Fruit fly (Drosophila melanogaster) whole organism, pupa: ENCODE measurements around the gene Nf-YC.
A peak's percentile ranks its signal among the peaks of the same experiment; 100 is the strongest.

Source experiments
- CG10348 ChIP-seq: fragments of 200-800 bp; sonication (Bioruptor generic); IDR thresholded peaks from 2 replicates; pipeline ENCODE4 v1.3.6; 2022; ENCODE audit warnings: missing biosample characterization, missing genetic modification characterization
- CG12605 ChIP-seq: fragments of 200-800 bp; sonication (Bioruptor generic); IDR thresholded peaks from 2 replicates; pipeline ENCODE4 v1.3.6; 2022; ENCODE audit warnings: missing biosample characterization, missing genetic modification characterization
- CG13204 ChIP-seq: fragments of 200-800 bp; sonication (Bioruptor generic); optimal IDR thresholded peaks from 2 replicates; lab custom pipeline; 2018; ENCODE audit warnings: missing biosample characterization, mild to moderate bottlenecking, missing genetic modification characterization, moderate library complexity
- CG14655 ChIP-seq: fragments of 200-800 bp; sonication (Bioruptor generic); optimal IDR thresholded peaks from 3 replicates; lab custom pipeline; 2017; ENCODE audit warnings: mild to moderate bottlenecking, missing biosample characterization, missing genetic modification reagents, missing genetic modification characterization
- CG15710 ChIP-seq: fragments of 200-800 bp; sonication (Bioruptor generic); optimal IDR thresholded peaks from 2 replicates; lab custom pipeline; 2018; ENCODE audit warnings: missing biosample characterization, mild to moderate bottlenecking, missing genetic modification characterization, moderate library complexity
- CG17806 ChIP-seq: fragments of 200-800 bp; sonication (Bioruptor generic); optimal IDR thresholded peaks from 2 replicates; lab custom pipeline; 2018; ENCODE audit warnings: missing biosample characterization, mild to moderate bottlenecking, missing genetic modification characterization, moderate library complexity
- CG32121 ChIP-seq: fragments of 200-800 bp; sonication (Bioruptor generic); IDR thresholded peaks from 2 replicates; pipeline ENCODE4 v1.3.6; 2022; ENCODE audit warnings: missing biosample characterization, missing genetic modification characterization
- CG34367 ChIP-seq: fragments of 200-800 bp; sonication (Bioruptor generic); optimal IDR thresholded peaks from 2 replicates; lab custom pipeline; 2018; ENCODE audit warnings: missing biosample characterization, mild to moderate bottlenecking, missing genetic modification characterization
- CG4496 ChIP-seq: fragments of 200-800 bp; sonication (Bioruptor generic); IDR thresholded peaks from 3 replicates; pipeline ENCODE4 v1.3.6; 2022; ENCODE audit warnings: missing biosample characterization, missing genetic modification characterization
- CG8159 ChIP-seq: fragments of 200-800 bp; sonication (Bioruptor generic); optimal IDR thresholded peaks from 3 replicates; lab custom pipeline; 2018; ENCODE audit warnings: missing biosample characterization, mild to moderate bottlenecking, missing genetic modification characterization, moderate library complexity
- CG8301 ChIP-seq: fragments of 200-800 bp; sonication (Bioruptor generic); optimal IDR thresholded peaks from 2 replicates; lab custom pipeline; 2018; ENCODE audit warnings: missing biosample characterization, mild to moderate bottlenecking, missing genetic modification characterization
- CG9948 ChIP-seq: fragments of 200-800 bp; sonication (Bioruptor generic); optimal IDR thresholded peaks from 2 replicates; lab custom pipeline; 2018; ENCODE audit warnings: missing biosample characterization, mild to moderate bottlenecking, missing genetic modification characterization, moderate library complexity
- D1 ChIP-seq: fragments of 200-800 bp; sonication (Bioruptor generic); optimal IDR thresholded peaks from 2 replicates; lab custom pipeline; 2018; ENCODE audit warnings: missing biosample characterization, mild to moderate bottlenecking, missing genetic modification characterization, moderate library complexity
- EcR ChIP-seq: fragments of 200-800 bp; sonication (Bioruptor generic); optimal IDR thresholded peaks from 3 replicates; lab custom pipeline; 2019; ENCODE audit warnings: missing biosample characterization, missing genetic modification characterization, mild to moderate bottlenecking, moderate library complexity, missing genetic modification reagents
- Ets98B ChIP-seq: fragments of 200-800 bp; sonication (Bioruptor generic); IDR thresholded peaks from 2 replicates; pipeline ENCODE4 v1.3.6; 2022; ENCODE audit warnings: missing biosample characterization, missing genetic modification characterization
- Pif1A ChIP-seq: fragments of 200-800 bp; sonication (Bioruptor generic); optimal IDR thresholded peaks from 3 replicates; lab custom pipeline; 2016; ENCODE audit warnings: missing biosample characterization, missing genetic modification characterization
- Pif1B ChIP-seq: fragments of 200-800 bp; sonication (Bioruptor generic); optimal IDR thresholded peaks from 3 replicates; lab custom pipeline; 2016; ENCODE audit warnings: missing biosample characterization, missing genetic modification characterization
- Snoo ChIP-seq: fragments of 200-800 bp; sonication (Bioruptor generic); optimal IDR thresholded peaks from 3 replicates; lab custom pipeline; 2017; ENCODE audit warnings: missing biosample characterization, mild to moderate bottlenecking, missing genetic modification characterization, inconsistent platforms
- fd96Ca ChIP-seq: fragments of 200-800 bp; sonication (Bioruptor generic); IDR thresholded peaks from 3 replicates; pipeline ENCODE4 v1.3.6; 2022; ENCODE audit warnings: missing biosample characterization, missing genetic modification characterization
- gl ChIP-seq: fragments of 200-800 bp; sonication (Bioruptor generic); optimal IDR thresholded peaks from 2 replicates; lab custom pipeline; 2018; ENCODE audit warnings: missing biosample characterization, mild to moderate bottlenecking, missing genetic modification characterization
- rn ChIP-seq: fragments of 200-800 bp; sonication (Bioruptor generic); IDR thresholded peaks from 2 replicates; pipeline ENCODE4 v1.3.6; 2022; ENCODE audit warnings: missing biosample characterization, missing genetic modification characterization

The Nf-YC gene

dm6 chrX:6777394-6777793 is 43.3 kb downstream of the Nf-YC start:
- TF ChIP-seq CG32121 (no peak), CG8301 (tag; lab: Kevin White, UChicago) (peak; percentile 86), D1 (peak; percentile 60), Snoo (tag; lab: Kevin White, UChicago) (peak; percentile 78), rn (peak; percentile 53), EcR (GFP tag; lab: Kevin White, UChicago) (no peak), fd96Ca (GFP tag; lab: Robert Waterston, UW) (peak; percentile 57; the same call in 2 of the 3 replicates), Pif1A (GFP tag; lab: Kevin White, UChicago) (peak; percentile 88), Ets98B (GFP tag; lab: Robert Waterston, UW) (peak; percentile 60), CG10348 (GFP tag; lab: Robert Waterston, UW) (no peak), Pif1B (GFP tag; lab: Kevin White, UChicago) (peak; percentile 87), CG12605 (GFP tag; lab: Robert Waterston, UW) (peak; percentile 71), CG14655 (GFP tag; lab: Kevin White, UChicago) (peak; percentile 90), CG17806 (tag; lab: Kevin White, UChicago) (peak; percentile 94), CG13204 (GFP tag; lab: Kevin White, UChicago) (peak; percentile 67), CG15710 (tag; lab: Kevin White, UChicago) (peak; percentile 93), CG9948 (tag; lab: Kevin White, UChicago) (peak; percentile 95), CG8159 (peak; percentile 95), CG4496 (GFP tag; lab: Robert Waterston, UW) (peak; percentile 86), CG34367 (tag; lab: Kevin White, UChicago) (peak; percentile 94), gl (tag; lab: Kevin White, UChicago) (peak; percentile 85)

dm6 chrX:6776934-6777333 is 43.8 kb downstream of the Nf-YC start:
- TF ChIP-seq EcR (GFP tag; lab: Kevin White, UChicago) = peak; percentile 8
- no peak for TF ChIP-seq CG4496 (GFP tag; lab: Robert Waterston, UW)
- TF ChIP-seq CG17806 (tag; lab: Kevin White, UChicago) = no peak

dm6 chrX:6776274-6776673 is 44.4 kb downstream of the Nf-YC start:
- no peak for TF ChIP-seq Pif1A (GFP tag; lab: Kevin White, UChicago)
- TF ChIP-seq CG9948 (tag; lab: Kevin White, UChicago) = no peak
- no peak for TF ChIP-seq Ets98B (GFP tag; lab: Robert Waterston, UW)
- no peak for TF ChIP-seq EcR (GFP tag; lab: Kevin White, UChicago)
- TF ChIP-seq fd96Ca (GFP tag; lab: Robert Waterston, UW) = no peak
- TF ChIP-seq CG4496 (GFP tag; lab: Robert Waterston, UW) = no peak

- TF ChIP-seq Pif1A (GFP tag; lab: Kevin White, UChicago) = no peak
- peak; percentile 53 for TF ChIP-seq EcR (GFP tag; lab: Kevin White, UChicago)
- TF ChIP-seq CG13204 (GFP tag; lab: Kevin White, UChicago) = no peak
- TF ChIP-seq CG34367 (tag; lab: Kevin White, UChicago) = no peak
- no peak for TF ChIP-seq CG8301 (tag; lab: Kevin White, UChicago)
- no peak for TF ChIP-seq Pif1B (GFP tag; lab: Kevin White, UChicago)
- TF ChIP-seq CG12605 (GFP tag; lab: Robert Waterston, UW) = no peak
- TF ChIP-seq CG9948 (tag; lab: Kevin White, UChicago) = peak; percentile 15
- TF ChIP-seq CG32121 = no peak
- no peak for TF ChIP-seq rn
- TF ChIP-seq CG4496 (GFP tag; lab: Robert Waterston, UW) = no peak
- TF ChIP-seq Ets98B (GFP tag; lab: Robert Waterston, UW) = no peak
- no peak for TF ChIP-seq D1
- no peak for TF ChIP-seq CG14655 (GFP tag; lab: Kevin White, UChicago)
- no peak for TF ChIP-seq CG10348 (GFP tag; lab: Robert Waterston, UW)
- TF ChIP-seq fd96Ca (GFP tag; lab: Robert Waterston, UW) = no peak
- peak; percentile 49 for TF ChIP-seq CG8159
- TF ChIP-seq gl (tag; lab: Kevin White, UChicago) = no peak
- peak; percentile 8 for TF ChIP-seq CG17806 (tag; lab: Kevin White, UChicago)
- TF ChIP-seq Snoo (tag; lab: Kevin White, UChicago) = peak; percentile 58
- peak; percentile 40 for TF ChIP-seq CG15710 (tag; lab: Kevin White, UChicago)
These were observed 45.1 kb downstream of the Nf-YC start for dm6 chrX:6775622-6776021.

- TF ChIP-seq Pif1B (GFP tag; lab: Kevin White, UChicago) (no peak), EcR (GFP tag; lab: Kevin White, UChicago) (no peak), CG4496 (GFP tag; lab: Robert Waterston, UW) (peak; percentile 92), CG8159 (no peak), CG8301 (tag; lab: Kevin White, UChicago) (no peak), CG9948 (tag; lab: Kevin White, UChicago) (peak; percentile 74), Ets98B (GFP tag; lab: Robert Waterston, UW) (peak; percentile 86), Pif1A (GFP tag; lab: Kevin White, UChicago) (no peak), fd96Ca (GFP tag; lab: Robert Waterston, UW) (peak; percentile 94), CG17806 (tag; lab: Kevin White, UChicago) (peak; percentile 80), CG32121 (peak; percentile 83), gl (tag; lab: Kevin White, UChicago) (peak; percentile 58), CG14655 (GFP tag; lab: Kevin White, UChicago) (no peak), D1 (no peak), CG13204 (GFP tag; lab: Kevin White, UChicago) (no peak), CG10348 (GFP tag; lab: Robert Waterston, UW) (peak; percentile 55), CG34367 (tag; lab: Kevin White, UChicago) (peak; percentile 74), CG15710 (tag; lab: Kevin White, UChicago) (peak; percentile 80), Snoo (tag; lab: Kevin White, UChicago) (peak; percentile 71), CG12605 (GFP tag; lab: Robert Waterston, UW) (peak; percentile 33; the same call in 1 of the 2 replicates), rn (peak; percentile 85)
These were observed 49.8 kb downstream of the Nf-YC start, which contains the start of gene Coq7 for dm6 chrX:6770924-6771323. Coq7 (plus strand) TSS chrX:6771225.
